Fruit fly (Drosophila melanogaster) whole organism, embryonic: ENCODE data around the gene Cda5.

Experiments used
- Adf1 ChIP-seq: fragments of 200-800 bp; sonication (Bioruptor generic); IDR thresholded peaks from 2 replicates; pipeline ENCODE4 v1.3.6; 2022; ENCODE audit warnings: missing biosample characterization, missing genetic modification characterization
- B-H2 ChIP-seq: fragments of 200-800 bp; sonication (Bioruptor generic); optimal IDR thresholded peaks from 2 replicates; lab custom pipeline; 2018; ENCODE audit warnings: missing biosample characterization, mild to moderate bottlenecking, missing genetic modification characterization
- Blimp-1 ChIP-seq: fragments of 200-800 bp; sonication (Bioruptor generic); optimal IDR thresholded peaks from 3 replicates; lab custom pipeline; 2018; ENCODE audit warnings: missing biosample characterization, missing genetic modification characterization, mild to moderate bottlenecking, moderate library complexity, missing genetic modification reagents
- BtbVII ChIP-seq: fragments of 200-800 bp; sonication (Bioruptor generic); optimal IDR thresholded peaks from 3 replicates; lab custom pipeline; 2017; ENCODE audit warnings: missing biosample characterization, mild to moderate bottlenecking, missing genetic modification characterization
- CG10366 ChIP-seq: fragments of 200-800 bp; sonication (Bioruptor generic); IDR thresholded peaks from 2 replicates; pipeline ENCODE4 v1.3.6; 2022; ENCODE audit warnings: missing biosample characterization, missing genetic modification characterization
- CG11695 ChIP-seq: fragments of 200-800 bp; sonication (Bioruptor generic); IDR thresholded peaks from 3 replicates; pipeline ENCODE4 v1.3.6; 2022; ENCODE audit warnings: missing biosample characterization, missing genetic modification characterization
- CG11723 ChIP-seq: fragments of 200-800 bp; sonication (Bioruptor generic); optimal IDR thresholded peaks from 2 replicates; lab custom pipeline; 2017; ENCODE audit warnings: missing biosample characterization, mild to moderate bottlenecking, missing genetic modification characterization
- CG12299 ChIP-seq: fragments of 200-800 bp; sonication (Bioruptor generic); optimal IDR thresholded peaks from 2 replicates; lab custom pipeline; 2018; ENCODE audit warnings: missing biosample characterization, mild to moderate bottlenecking, missing genetic modification characterization
- CG14050 ChIP-seq: fragments of 200-800 bp; sonication (Bioruptor generic); IDR thresholded peaks from 3 replicates; pipeline ENCODE4 v1.3.6; 2022; ENCODE audit warnings: missing biosample characterization, missing genetic modification characterization
- CG14860 ChIP-seq: fragments of 200-800 bp; sonication (Bioruptor generic); IDR thresholded peaks from 3 replicates; pipeline ENCODE4 v1.3.6; 2022; ENCODE audit warnings: missing biosample characterization, missing genetic modification characterization; ENCODE audit not compliant: partially characterized antibody
- CG17385 ChIP-seq: fragments of 200-800 bp; sonication (Bioruptor generic); optimal IDR thresholded peaks from 3 replicates; lab custom pipeline; 2018; ENCODE audit warnings: missing biosample characterization, mild to moderate bottlenecking, missing genetic modification characterization
- CG1832 ChIP-seq: fragments of 200-800 bp; sonication (Bioruptor generic); optimal IDR thresholded peaks from 2 replicates; lab custom pipeline; 2017; ENCODE audit warnings: missing biosample characterization, mild to moderate bottlenecking, missing genetic modification characterization, inconsistent platforms
- CG18476 ChIP-seq: fragments of 200-800 bp; sonication (Bioruptor generic); optimal IDR thresholded peaks from 2 replicates; lab custom pipeline; 2016; ENCODE audit warnings: missing biosample characterization, mild to moderate bottlenecking, missing genetic modification characterization
- CG2199 ChIP-seq: fragments of 200-800 bp; sonication (Bioruptor generic); IDR thresholded peaks from 3 replicates; pipeline ENCODE4 v1.3.6; 2022; ENCODE audit warnings: missing biosample characterization, missing genetic modification characterization
- CG2889 ChIP-seq: fragments of 200-800 bp; sonication (Bioruptor generic); IDR thresholded peaks from 3 replicates; pipeline ENCODE4 v1.3.6; 2022; ENCODE audit warnings: missing biosample characterization, missing genetic modification characterization
- CG3407 ChIP-seq: fragments of 200-800 bp; sonication (Bioruptor generic); optimal IDR thresholded peaks from 2 replicates; lab custom pipeline; 2018; ENCODE audit warnings: missing biosample characterization, mild to moderate bottlenecking, missing genetic modification characterization
- CG4424 ChIP-seq: fragments of 200-800 bp; sonication (Bioruptor generic); optimal IDR thresholded peaks from 3 replicates; lab custom pipeline; 2016; ENCODE audit warnings: missing biosample characterization, missing genetic modification characterization
- CG7839 ChIP-seq: fragments of 200-800 bp; sonication (Bioruptor generic); optimal IDR thresholded peaks from 3 replicates; lab custom pipeline; 2018; ENCODE audit warnings: missing biosample characterization, mild to moderate bottlenecking, missing genetic modification characterization, moderate library complexity
- CG9437 ChIP-seq: fragments of 200-800 bp; sonication (Bioruptor generic); optimal IDR thresholded peaks from 2 replicates; lab custom pipeline; 2018; ENCODE audit warnings: missing biosample characterization, mild to moderate bottlenecking, missing genetic modification characterization
- CoRest ChIP-seq: fragments of 200-800 bp; sonication (Bioruptor generic); optimal IDR thresholded peaks from 3 replicates; lab custom pipeline; 2018; ENCODE audit warnings: missing biosample characterization, mild to moderate bottlenecking, missing genetic modification characterization, moderate library complexity
- Hmr ChIP-seq: fragments of 200-800 bp; sonication (Bioruptor generic); optimal IDR thresholded peaks from 3 replicates; lab custom pipeline; 2017; ENCODE audit warnings: mild to moderate bottlenecking, missing biosample characterization, missing genetic modification reagents, missing genetic modification characterization
- MBD-R2 ChIP-seq: fragments of 200-800 bp; sonication (Bioruptor generic); IDR thresholded peaks from 2 replicates; pipeline ENCODE4 v1.3.6; 2022; ENCODE audit warnings: missing biosample characterization, missing genetic modification characterization
- NfI ChIP-seq: fragments of 200-800 bp; sonication (Bioruptor generic); optimal IDR thresholded peaks from 3 replicates; lab custom pipeline; 2018; ENCODE audit warnings: missing biosample characterization, mild to moderate bottlenecking, missing genetic modification characterization, moderate library complexity
- Oli ChIP-seq: fragments of 200-800 bp; sonication (Bioruptor generic); optimal IDR thresholded peaks from 2 replicates; lab custom pipeline; 2018; ENCODE audit warnings: missing biosample characterization, mild to moderate bottlenecking, missing genetic modification characterization, moderate library complexity
- PHDP ChIP-seq: fragments of 200-800 bp; sonication (Bioruptor generic); optimal IDR thresholded peaks from 3 replicates; lab custom pipeline; 2018; ENCODE audit warnings: missing biosample characterization, mild to moderate bottlenecking, missing genetic modification characterization, moderate library complexity
- Ptx1 ChIP-seq: fragments of 200-800 bp; sonication (Bioruptor generic); IDR thresholded peaks from 2 replicates; pipeline ENCODE4 v1.3.6; 2022; ENCODE audit warnings: missing biosample characterization, missing genetic modification characterization
- Six4 ChIP-seq: fragments of 200-800 bp; sonication (Bioruptor generic); optimal IDR thresholded peaks from 2 replicates; lab custom pipeline; 2016; ENCODE audit warnings: missing biosample characterization, missing genetic modification characterization
- ac ChIP-seq: fragments of 200-800 bp; sonication (Bioruptor generic); optimal IDR thresholded peaks from 3 replicates; lab custom pipeline; 2017; ENCODE audit warnings: missing biosample characterization, mild to moderate bottlenecking, missing genetic modification characterization
- bcd ChIP-seq: fragments of 200-800 bp; sonication (Bioruptor generic); optimal IDR thresholded peaks from 2 replicates; lab custom pipeline; 2017; ENCODE audit warnings: missing biosample characterization, mild to moderate bottlenecking, missing genetic modification characterization
- croc ChIP-seq: fragments of 200-800 bp; sonication (Bioruptor generic); conservative IDR thresholded peaks from 3 replicates; pipeline ENCODE4 v1.3.6; 2022; ENCODE audit warnings: missing biosample characterization, missing genetic modification characterization
- da ChIP-seq: fragments of 200-800 bp; sonication (Bioruptor generic); optimal IDR thresholded peaks from 2 replicates; lab custom pipeline; 2016; ENCODE audit warnings: missing biosample characterization, missing genetic modification characterization
- dm ChIP-seq: fragments of 200-800 bp; sonication (Bioruptor generic); optimal IDR thresholded peaks from 3 replicates; lab custom pipeline; 2016; ENCODE audit warnings: missing biosample characterization, missing genetic modification characterization
- dysf ChIP-seq: fragments of 200-800 bp; sonication (Bioruptor generic); IDR thresholded peaks from 3 replicates; pipeline ENCODE4 v1.3.6; 2022; ENCODE audit warnings: missing biosample characterization, missing genetic modification characterization
- esg ChIP-seq: fragments of 200-800 bp; sonication (Bioruptor generic); conservative IDR thresholded peaks from 2 replicates; pipeline ENCODE4 v1.3.6; 2022; ENCODE audit warnings: missing biosample characterization, missing genetic modification characterization
- eve ChIP-seq, 2 experiments: fragments of >200 bp; optimal IDR thresholded peaks; 2 replicates each; lab custom pipeline; 2017; ENCODE audit warnings: missing biosample characterization in 2 of 2, missing genetic modification characterization in 2 of 2
- grn ChIP-seq: fragments of 200-800 bp; sonication (Bioruptor generic); optimal IDR thresholded peaks from 3 replicates; lab custom pipeline; 2017; ENCODE audit warnings: missing biosample characterization, missing genetic modification characterization
- nau ChIP-seq: fragments of 200-800 bp; sonication (Bioruptor generic); optimal IDR thresholded peaks from 3 replicates; lab custom pipeline; 2017; ENCODE audit warnings: missing biosample characterization, mild to moderate bottlenecking, missing genetic modification characterization, missing genetic modification reagents
- salm ChIP-seq: fragments of 200-800 bp; sonication (Bioruptor generic); optimal IDR thresholded peaks from 2 replicates; lab custom pipeline; 2018; ENCODE audit warnings: missing biosample characterization, mild to moderate bottlenecking, missing genetic modification characterization
- sens ChIP-seq: fragments of 200-800 bp; sonication (Bioruptor generic); peaks from one replicate; lab custom pipeline; 2016; ENCODE audit warnings: missing biosample characterization, missing genetic modification characterization
- slou ChIP-seq: fragments of 200-800 bp; sonication (Bioruptor generic); optimal IDR thresholded peaks from 3 replicates; lab custom pipeline; 2016; ENCODE audit warnings: missing biosample characterization, missing genetic modification characterization
- tgo ChIP-seq: fragments of 200-800 bp; sonication (Bioruptor generic); IDR thresholded peaks from 3 replicates; pipeline ENCODE4 v1.3.6; 2022; ENCODE audit warnings: missing biosample characterization, missing genetic modification characterization
- twi ChIP-seq: fragments of 200-800 bp; optimal IDR thresholded peaks from 2 replicates; lab custom pipeline; 2019; ENCODE audit warnings: missing biosample characterization, mild to moderate bottlenecking, missing genetic modification characterization, moderate library complexity
- wdn ChIP-seq: fragments of 200-800 bp; sonication (Bioruptor generic); IDR thresholded peaks from 2 replicates; pipeline ENCODE4 v1.3.6; 2022; ENCODE audit warnings: missing biosample characterization, missing genetic modification characterization
- zen ChIP-seq: fragments of 200-800 bp; sonication (Bioruptor generic); optimal IDR thresholded peaks from 3 replicates; lab custom pipeline; 2018; ENCODE audit warnings: missing biosample characterization, mild to moderate bottlenecking, missing genetic modification characterization, moderate library complexity

Cda5 gene

dm6 chr2L:90081-90480 is 24.9 kb upstream of the Cda5 start:
- 0 out of 3 replicates have a peak, but pooled peaks have one; percentile 27 for TF ChIP-seq CG2199
- TF ChIP-seq twi: peak; percentile 100
- no peak for TF ChIP-seq slou (GFP tag; lab: Kevin White, UChicago)

DNA sequence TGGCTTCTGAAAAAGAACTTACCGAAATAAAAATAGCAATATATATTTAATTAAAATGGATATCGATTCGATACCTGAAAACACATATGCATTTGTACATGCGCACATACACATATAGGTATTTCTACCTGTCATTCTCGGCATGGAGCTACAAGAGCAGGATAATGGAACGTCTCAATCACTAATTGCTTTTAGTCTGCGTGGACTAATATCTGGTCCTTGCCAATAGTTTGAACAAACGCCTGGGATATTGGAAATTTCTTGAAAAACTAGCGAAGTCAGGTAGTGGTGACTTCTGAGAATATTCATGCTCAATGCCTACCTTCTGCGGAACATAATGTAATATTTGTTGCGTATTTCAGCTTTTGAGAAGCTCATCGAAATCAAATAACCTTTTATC is 24.0 kb upstream of the Cda5 start:
- TF ChIP-seq zen (tag; lab: Kevin White, UChicago): peak; percentile 97
- TF ChIP-seq wdn (GFP tag; lab: Robert Waterston, UW): no peak
- TF ChIP-seq salm (tag; lab: Kevin White, UChicago): no peak

- TF ChIP-seq Blimp-1 (GFP tag; lab: Kevin White, UChicago): peak; percentile 20
- no peak for TF ChIP-seq BtbVII (GFP tag; lab: Kevin White, UChicago)
- peak; percentile 19 for TF ChIP-seq sens (GFP tag; lab: Kevin White, UChicago)
- TF ChIP-seq CG2199: 0 out of 3 replicates have a peak, but pooled peaks have one; percentile 19
- TF ChIP-seq, all 482 proteins: peak for 3
Measured at dm6 chr2L:88528-88927, 23.3 kb upstream of the Cda5 start.

- TF ChIP-seq ac (GFP tag; lab: Kevin White, UChicago) (no peak), CG14860 (GFP tag; lab: Robert Waterston, UW) (no peak), CG4424 (GFP tag; lab: Kevin White, UChicago) (peak; percentile 53), CG9437 (GFP tag; lab: Kevin White, UChicago) (peak; percentile 62), da (GFP tag; lab: Kevin White, UChicago) (no peak), tgo (GFP tag; lab: Robert Waterston, UW) (peak; percentile 51; the same call in 1 of the 3 replicates), CG11695 (GFP tag; lab: Robert Waterston, UW) (peak; percentile 22; the same call in 1 of the 3 replicates), B-H2 (GFP tag; lab: Kevin White, UChicago) (peak; percentile 88), CG17385 (GFP tag; lab: Kevin White, UChicago) (peak; percentile 68), Oli (tag; lab: Kevin White, UChicago) (peak; percentile 62), croc (GFP tag; lab: Robert Waterston, UW) (peak; percentile 32; the same call in 2 of the 3 replicates), CG1832 (GFP tag; lab: Kevin White, UChicago) (no peak), esg (GFP tag; lab: Robert Waterston, UW) (peak; percentile 34; the same call in 1 of the 2 replicates), CG11723 (GFP tag; lab: Kevin White, UChicago) (peak; percentile 63), nau (GFP tag; lab: Kevin White, UChicago) (peak; percentile 77), CG7839 (peak; percentile 84), bcd (GFP tag; lab: Kevin White, UChicago) (peak; percentile 73), dm (peak; percentile 15), CG2889 (no peak), CG3407 (GFP tag; lab: Kevin White, UChicago) (peak; percentile 18), CG18476 (GFP tag; lab: Kevin White, UChicago) (peak; percentile 13), NfI (peak; percentile 85), Six4 (GFP tag; lab: Kevin White, UChicago) (peak; percentile 44), CG2199 (peak; percentile 18; the same call in 1 of the 3 replicates), dysf (peak; percentile 61; the same call in 2 of the 3 replicates), PHDP (peak; percentile 77), Hmr (peak; percentile 83), eve (GFP tag; optimal IDR thresholded peaks at IDR 0.05; lab: Kevin White, UChicago) (peak in 1 of 2 experiments; percentile 58), CG10366 (GFP tag; lab: Robert Waterston, UW) (peak; percentile 26; the same call in 1 of the 2 replicates), CG12299 (tag; lab: Kevin White, UChicago) (peak; percentile 72), MBD-R2 (peak; percentile 45; the same call in 1 of the 2 replicates), Adf1 (peak; percentile 80), grn (GFP tag; lab: Kevin White, UChicago) (no peak), Ptx1 (GFP tag; lab: Robert Waterston, UW) (peak; percentile 26; the same call in 1 of the 2 replicates), CoRest (tag; lab: Kevin White, UChicago) (peak; percentile 85), CG14050 (GFP tag; lab: Robert Waterston, UW) (peak; percentile 39; the same call in 1 of the 3 replicates)
Measured at dm6 chr2L:87255-87723, 22.1 kb upstream of the Cda5 start, which contains the start of gene net. net (minus strand) TSS chr2L:87387.
